Fruit fly (Drosophila melanogaster) whole organism, embryonic: ENCODE measurements around the gene CG7387.

Experiments
- Aef1 ChIP-seq: fragments of 200-800 bp; sonication (Bioruptor generic); IDR thresholded peaks from 3 replicates; pipeline ENCODE4 v1.3.6; 2022; ENCODE audit warnings: missing biosample characterization, missing genetic modification characterization
- Atf3 ChIP-seq: fragments of 200-800 bp; sonication (Bioruptor generic); optimal IDR thresholded peaks from 3 replicates; lab custom pipeline; 2016; ENCODE audit warnings: missing biosample characterization, missing genetic modification characterization
- Bteb2 ChIP-seq: fragments of 200-800 bp; sonication (Bioruptor generic); optimal IDR thresholded peaks from 2 replicates; lab custom pipeline; 2016; ENCODE audit warnings: missing biosample characterization, missing genetic modification characterization
- CG10147 ChIP-seq: fragments of 200-800 bp; sonication (Bioruptor generic); optimal IDR thresholded peaks from 2 replicates; lab custom pipeline; 2019; ENCODE audit warnings: missing biosample characterization, mild to moderate bottlenecking, missing genetic modification characterization, moderate library complexity
- CG10543 ChIP-seq: fragments of 200-800 bp; sonication (Bioruptor generic); optimal IDR thresholded peaks from 3 replicates; lab custom pipeline; 2017; ENCODE audit warnings: missing biosample characterization, mild to moderate bottlenecking, missing genetic modification characterization, moderate library complexity
- CG10565 ChIP-seq: fragments of 200-800 bp; sonication (Bioruptor generic); optimal IDR thresholded peaks from 3 replicates; lab custom pipeline; 2016; ENCODE audit warnings: missing biosample characterization, mild to moderate bottlenecking, missing genetic modification characterization
- CG11085 ChIP-seq: fragments of 200-800 bp; sonication (Bioruptor generic); IDR thresholded peaks from 2 replicates; pipeline ENCODE4 v1.3.6; 2022; ENCODE audit warnings: missing biosample characterization, missing genetic modification characterization
- CG12219 ChIP-seq: fragments of 200-800 bp; sonication (Bioruptor generic); optimal IDR thresholded peaks from 3 replicates; lab custom pipeline; 2018; ENCODE audit warnings: missing biosample characterization, mild to moderate bottlenecking, missing genetic modification characterization
- CG12391 ChIP-seq: fragments of 200-800 bp; sonication (Bioruptor generic); optimal IDR thresholded peaks from 3 replicates; lab custom pipeline; 2018; ENCODE audit warnings: missing biosample characterization, mild to moderate bottlenecking, missing genetic modification characterization, moderate library complexity
- CG15269 ChIP-seq: fragments of 200-800 bp; sonication (Bioruptor generic); optimal IDR thresholded peaks from 2 replicates; lab custom pipeline; 2018; ENCODE audit warnings: missing biosample characterization, mild to moderate bottlenecking, missing genetic modification characterization, moderate library complexity
- CG15696 ChIP-seq: fragments of 200-800 bp; sonication (Bioruptor generic); optimal IDR thresholded peaks from 2 replicates; lab custom pipeline; 2019; ENCODE audit warnings: missing biosample characterization, mild to moderate bottlenecking, missing genetic modification characterization, moderate library complexity
- CG1603 ChIP-seq: fragments of 200-800 bp; sonication (Bioruptor generic); optimal IDR thresholded peaks from 2 replicates; lab custom pipeline; 2019; ENCODE audit warnings: missing biosample characterization, mild to moderate bottlenecking, missing genetic modification characterization, moderate library complexity
- CG1647 ChIP-seq: fragments of 200-800 bp; sonication (Bioruptor generic); optimal IDR thresholded peaks from 3 replicates; lab custom pipeline; 2016; ENCODE audit warnings: missing biosample characterization, missing genetic modification characterization
- CG16815 ChIP-seq: fragments of 200-800 bp; sonication (Bioruptor generic); optimal IDR thresholded peaks from 3 replicates; lab custom pipeline; 2017; ENCODE audit warnings: missing biosample characterization, mild to moderate bottlenecking, missing genetic modification characterization
- CG17912 ChIP-seq: fragments of 200-800 bp; sonication (Bioruptor generic); optimal IDR thresholded peaks from 2 replicates; lab custom pipeline; 2018; ENCODE audit warnings: missing biosample characterization, mild to moderate bottlenecking, missing genetic modification characterization
- CG1792 ChIP-seq: fragments of 200-800 bp; sonication (Bioruptor generic); optimal IDR thresholded peaks from 2 replicates; lab custom pipeline; 2016; ENCODE audit warnings: missing biosample characterization, missing genetic modification characterization
- CG2875 ChIP-seq: fragments of 200-800 bp; sonication (Bioruptor generic); optimal IDR thresholded peaks from 2 replicates; lab custom pipeline; 2017; ENCODE audit warnings: missing biosample characterization, mild to moderate bottlenecking, missing genetic modification characterization, missing genetic modification reagents
- CG32532 ChIP-seq: fragments of 200-800 bp; sonication (Bioruptor generic); IDR thresholded peaks from 2 replicates; pipeline ENCODE4 v1.3.6; 2022; ENCODE audit warnings: missing biosample characterization, missing genetic modification characterization
- CG42726 ChIP-seq: fragments of 200-800 bp; sonication (Bioruptor generic); IDR thresholded peaks from 2 replicates; pipeline ENCODE4 v1.3.6; 2022; ENCODE audit warnings: missing biosample characterization, missing genetic modification characterization; ENCODE audit not compliant: partially characterized antibody
- CG43689 ChIP-seq: fragments of 200-800 bp; sonication (Bioruptor generic); IDR thresholded peaks from 2 replicates; pipeline ENCODE4 v1.3.6; 2022; ENCODE audit warnings: missing biosample characterization, missing genetic modification characterization
- CG6791 ChIP-seq: fragments of 200-800 bp; sonication (Bioruptor generic); IDR thresholded peaks from 3 replicates; pipeline ENCODE4 v1.3.6; 2022; ENCODE audit warnings: missing biosample characterization, missing genetic modification characterization; ENCODE audit not compliant: partially characterized antibody
- CG6854 ChIP-seq: fragments of 200-800 bp; sonication (Bioruptor generic); optimal IDR thresholded peaks from 3 replicates; lab custom pipeline; 2017; ENCODE audit warnings: missing biosample characterization, mild to moderate bottlenecking, missing genetic modification characterization
- CG7963 ChIP-seq: fragments of 200-800 bp; sonication (Bioruptor generic); IDR thresholded peaks from 3 replicates; pipeline ENCODE4 v1.3.6; 2022; ENCODE audit warnings: missing biosample characterization, missing genetic modification characterization; ENCODE audit not compliant: partially characterized antibody
- CG8281 ChIP-seq: fragments of 200-800 bp; sonication (Bioruptor generic); optimal IDR thresholded peaks from 2 replicates; lab custom pipeline; 2018; ENCODE audit warnings: missing biosample characterization, mild to moderate bottlenecking, missing genetic modification characterization, moderate library complexity
- CHES-1-like ChIP-seq: fragments of 200-800 bp; sonication (Bioruptor generic); optimal IDR thresholded peaks from 2 replicates; lab custom pipeline; 2016; ENCODE audit warnings: missing biosample characterization, missing genetic modification characterization
- Fer2 ChIP-seq: fragments of 200-800 bp; sonication (Bioruptor generic); optimal IDR thresholded peaks from 2 replicates; lab custom pipeline; 2018; ENCODE audit warnings: missing biosample characterization, mild to moderate bottlenecking, missing genetic modification characterization, moderate library complexity
- Hr78 ChIP-seq, 2 experiments: fragments of 200-800 bp in 1 of 2; fragments of >200 bp in 1 of 2; sonication (Bioruptor generic) in 1 of 2; optimal IDR thresholded peaks; 2 replicates each; lab custom pipeline; 2017 to 2019; ENCODE audit warnings: missing biosample characterization in 2 of 2, missing genetic modification characterization in 2 of 2, mild to moderate bottlenecking in 1 of 2, moderate library complexity in 1 of 2
- Hsf ChIP-seq: fragments of 200-800 bp; sonication (Bioruptor generic); optimal IDR thresholded peaks from 3 replicates; lab custom pipeline; 2016; ENCODE audit warnings: missing biosample characterization, missing genetic modification characterization
- Med ChIP-seq: fragments of 200-800 bp; sonication (Bioruptor generic); peaks from one replicate; lab custom pipeline; 2016; ENCODE audit warnings: missing biosample characterization, missing genetic modification characterization, mild to moderate bottlenecking, inconsistent platforms, moderate library complexity
- Oaz ChIP-seq: fragments of 200-800 bp; sonication (Bioruptor generic); IDR thresholded peaks from 2 replicates; pipeline ENCODE4 v1.3.6; 2022; ENCODE audit warnings: missing biosample characterization, missing genetic modification characterization
- Six4 ChIP-seq: fragments of 200-800 bp; sonication (Bioruptor generic); optimal IDR thresholded peaks from 2 replicates; lab custom pipeline; 2016; ENCODE audit warnings: missing biosample characterization, missing genetic modification characterization
- ci ChIP-seq: fragments of 200-800 bp; sonication (Bioruptor generic); IDR thresholded peaks from 3 replicates; pipeline ENCODE4 v1.3.6; 2022; ENCODE audit warnings: missing biosample characterization, missing genetic modification characterization
- dpn ChIP-seq, 2 experiments: fragments of 200-800 bp; sonication (Bioruptor generic); optimal IDR thresholded peaks; 3 replicates each; lab custom pipeline; 2016; ENCODE audit warnings: missing biosample characterization in 2 of 2, missing genetic modification characterization in 2 of 2
- fd102C ChIP-seq: fragments of 200-800 bp; sonication (Bioruptor generic); optimal IDR thresholded peaks from 2 replicates; lab custom pipeline; 2018; ENCODE audit warnings: missing biosample characterization, mild to moderate bottlenecking, missing genetic modification characterization, moderate library complexity
- hbn ChIP-seq: fragments of 200-800 bp; sonication (Bioruptor generic); IDR thresholded peaks from 2 replicates; pipeline ENCODE4 v1.3.6; 2022; ENCODE audit warnings: missing biosample characterization, missing genetic modification characterization; ENCODE audit not compliant: partially characterized antibody
- hkb ChIP-seq, 2 experiments: fragments of 200-800 bp in 1 of 2; fragments of >200 bp in 1 of 2; sonication (Bioruptor generic) in 1 of 2; IDR thresholded peaks in 1 of 2; optimal IDR thresholded peaks in 1 of 2; 2 replicates each; pipeline versions ENCODE4 v1.3.6 to Lab custom; 2017 to 2022; ENCODE audit warnings: missing biosample characterization in 1 of 2, missing genetic modification characterization in 1 of 2
- insv ChIP-seq, 2 experiments: fragments of 200-800 bp; sonication (Bioruptor generic); optimal IDR thresholded peaks; 3 replicates each; lab custom pipeline; 2016 to 2018; ENCODE audit warnings: missing biosample characterization in 2 of 2, missing genetic modification characterization in 2 of 2
- jing ChIP-seq: fragments of 200-800 bp; sonication (Bioruptor generic); optimal IDR thresholded peaks from 2 replicates; lab custom pipeline; 2018; ENCODE audit warnings: missing biosample characterization, mild to moderate bottlenecking, missing genetic modification characterization
- lab ChIP-seq: fragments of 200-800 bp; sonication (Bioruptor generic); optimal IDR thresholded peaks from 3 replicates; lab custom pipeline; 2017; ENCODE audit warnings: missing biosample characterization, missing genetic modification characterization, mild to moderate bottlenecking, moderate library complexity, missing genetic modification reagents
- mld ChIP-seq: fragments of 200-800 bp; sonication (Bioruptor generic); IDR thresholded peaks from 3 replicates; pipeline ENCODE4 v1.3.6; 2022; ENCODE audit warnings: missing biosample characterization, missing genetic modification characterization; ENCODE audit not compliant: partially characterized antibody
- nerfin-1 ChIP-seq: fragments of 200-800 bp; sonication (Bioruptor generic); optimal IDR thresholded peaks from 3 replicates; lab custom pipeline; 2019; ENCODE audit warnings: missing biosample characterization, mild to moderate bottlenecking, missing genetic modification characterization, moderate library complexity
- odd ChIP-seq: fragments of 200-800 bp; sonication (Bioruptor generic); optimal IDR thresholded peaks from 2 replicates; lab custom pipeline; 2017; ENCODE audit warnings: missing biosample characterization, mild to moderate bottlenecking, missing genetic modification characterization
- prd ChIP-seq, 3 experiments: fragments of >200 bp in 2 of 3; fragments of 200-800 bp in 1 of 3; sonication (Bioruptor generic) in 1 of 3; optimal IDR thresholded peaks in 2 of 3; IDR thresholded peaks in 1 of 3; 2 replicates in 2 of 3; 3 replicates in 1 of 3; pipeline versions ENCODE4 v1.3.6 to Lab custom; 2017 to 2022; ENCODE audit warnings: missing biosample characterization in 1 of 3, missing genetic modification characterization in 1 of 3
- sima ChIP-seq: fragments of 200-800 bp; sonication (Bioruptor generic); optimal IDR thresholded peaks from 2 replicates; lab custom pipeline; 2016; ENCODE audit warnings: missing biosample characterization, missing genetic modification characterization
- tll ChIP-seq, 2 experiments: fragments of 200-800 bp in 1 of 2; fragments of >200 bp in 1 of 2; sonication (Bioruptor generic) in 1 of 2; optimal IDR thresholded peaks; 2 replicates each; lab custom pipeline; 2017 to 2019; ENCODE audit warnings: missing biosample characterization in 2 of 2, missing genetic modification characterization in 2 of 2, mild to moderate bottlenecking in 1 of 2, moderate library complexity in 1 of 2
- yki ChIP-seq: fragments of >200 bp; optimal IDR thresholded peaks from 3 replicates; lab custom pipeline; 2018

The CG7387 gene

DNA sequence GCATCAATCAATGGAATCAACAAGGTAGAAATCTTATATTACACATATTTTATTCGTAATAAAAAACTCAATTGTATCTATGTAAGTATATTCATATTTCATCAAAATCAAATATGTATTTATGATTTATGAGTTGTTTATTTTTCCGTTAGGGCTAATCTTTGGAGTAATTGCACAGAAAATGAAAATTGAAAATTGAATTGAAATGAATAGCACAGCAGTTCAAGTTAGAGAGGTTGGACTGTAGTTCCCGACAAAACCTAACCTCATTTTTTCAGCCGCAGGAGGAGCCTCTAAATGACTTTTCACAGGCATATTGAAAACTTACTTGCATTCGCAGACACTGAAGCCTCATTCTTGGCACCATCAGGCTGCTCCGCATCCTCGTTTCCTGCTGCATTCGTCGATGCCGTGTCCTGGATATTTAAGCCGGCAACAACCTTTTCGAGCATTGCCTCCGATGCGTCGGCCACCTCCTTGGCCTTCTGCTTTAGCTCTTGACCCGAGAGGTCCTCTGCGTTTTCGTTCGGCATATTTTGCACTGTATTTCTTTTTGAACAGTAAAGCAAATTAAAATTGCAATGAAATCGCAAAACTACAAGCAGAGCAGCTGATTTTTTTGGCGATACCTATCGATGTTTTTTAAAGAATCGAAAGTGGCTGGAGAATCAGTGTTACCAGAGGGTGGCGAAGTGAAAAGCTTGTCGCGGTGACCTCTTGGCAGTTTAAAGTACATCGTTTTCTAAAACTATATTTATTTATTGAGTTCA is 14.9 kb downstream of the CG7387 start, which contains the start of gene Nmt (continued):
- TF ChIP-seq mld (GFP tag; lab: Robert Waterston, UW): peak; percentile 62; the same call in 1 of the 3 replicates
- TF ChIP-seq jing: no peak
- peak; percentile 33 for TF ChIP-seq CG1603 (tag; lab: Kevin White, UChicago)
- 0 out of 2 replicates have a peak, but pooled peaks have one; percentile 36 for TF ChIP-seq CG43689 (GFP tag; lab: Robert Waterston, UW)
- TF ChIP-seq lab (GFP tag; lab: Kevin White, UChicago): no peak
- peak; percentile 3 for TF ChIP-seq CHES-1-like (GFP tag; lab: Kevin White, UChicago)
- TF ChIP-seq CG12219 (GFP tag; lab: Kevin White, UChicago): no peak
- TF ChIP-seq Med (GFP tag; lab: Kevin White, UChicago): peak; percentile 79
- TF ChIP-seq CG42726 (GFP tag; lab: Robert Waterston, UW): peak; percentile 35; the same call in 1 of the 2 replicates
- no peak for TF ChIP-seq CG1647 (GFP tag; lab: Kevin White, UChicago)
- no peak for TF ChIP-seq Bteb2 (GFP tag; lab: Kevin White, UChicago)
- no peak for TF ChIP-seq CG15269 (tag; lab: Kevin White, UChicago)
- no peak for TF ChIP-seq CG10565 (GFP tag; lab: Kevin White, UChicago)
- no peak for TF ChIP-seq yki (lab: Kevin White, UChicago)
- peak; percentile 55 for TF ChIP-seq Aef1 (GFP tag; lab: Robert Waterston, UW)
- no peak for TF ChIP-seq CG16815 (GFP tag; lab: Kevin White, UChicago)
- no peak for TF ChIP-seq prd (optimal IDR thresholded peaks at IDR 0.05; lab: Kevin White, UChicago)
- peak; percentile 51; the same call in 1 of the 3 replicates for TF ChIP-seq prd (GFP tag; IDR thresholded peaks at IDR 0.05; lab: Robert Waterston, UW)
- peak; percentile 64 for TF ChIP-seq CG32532 (GFP tag; lab: Robert Waterston, UW)
- TF ChIP-seq CG1792: no peak
- no peak for TF ChIP-seq Fer2 (tag; lab: Kevin White, UChicago)
- no peak for TF ChIP-seq nerfin-1 (tag; lab: Kevin White, UChicago)
- no peak for TF ChIP-seq CG2875
- no peak for TF ChIP-seq odd (GFP tag; lab: Kevin White, UChicago)
- TF ChIP-seq CG8281 (tag; lab: Kevin White, UChicago): no peak
- no peak for TF ChIP-seq fd102C (GFP tag; lab: Kevin White, UChicago)
- TF ChIP-seq CG11085 (GFP tag; lab: Robert Waterston, UW): no peak
- TF ChIP-seq Six4 (GFP tag; lab: Kevin White, UChicago): no peak
- peak; percentile 72 for TF ChIP-seq CG7963
- peak in 1 of 2 experiments; percentile 26 for TF ChIP-seq dpn (GFP tag; optimal IDR thresholded peaks at IDR 0.05; lab: Kevin White, UChicago)
- no peak for TF ChIP-seq CG10147 (GFP tag; lab: Kevin White, UChicago)
- TF ChIP-seq CG10543 (GFP tag; lab: Kevin White, UChicago): no peak
- TF ChIP-seq CG6854 (GFP tag; lab: Kevin White, UChicago): no peak
- no peak for TF ChIP-seq Oaz (GFP tag; lab: Robert Waterston, UW)
- peak; percentile 86 for TF ChIP-seq hbn (GFP tag; lab: Robert Waterston, UW)
- peak; percentile 64; the same call in 1 of the 3 replicates for TF ChIP-seq ci (GFP tag; lab: Robert Waterston, UW)
- no peak for TF ChIP-seq hkb (optimal IDR thresholded peaks at IDR 0.05; lab: Kevin White, UChicago)
- 0 out of 2 replicates have a peak, but pooled peaks have one; percentile 26 for TF ChIP-seq hkb (GFP tag; IDR thresholded peaks at IDR 0.05; lab: Robert Waterston, UW)
- TF ChIP-seq tll (GFP tag; optimal IDR thresholded peaks at IDR 0.05; lab: Kevin White, UChicago): no peak
- TF ChIP-seq Hsf (GFP tag; lab: Kevin White, UChicago): peak; percentile 30
- no peak for TF ChIP-seq CG15696 (tag; lab: Kevin White, UChicago)
- no peak for TF ChIP-seq CG17912
- TF ChIP-seq CG6791: peak; percentile 88
- peak; percentile 22 for TF ChIP-seq CG12391 (tag; lab: Kevin White, UChicago)
- no peak for TF ChIP-seq insv (GFP tag; optimal IDR thresholded peaks at IDR 0.05; lab: Kevin White, UChicago)
- TF ChIP-seq Atf3 (GFP tag; lab: Kevin White, UChicago): no peak
- TF ChIP-seq Hr78 (GFP tag; optimal IDR thresholded peaks at IDR 0.05; lab: Kevin White, UChicago): peak in 1 of 2 experiments; percentile 18
- TF ChIP-seq sima (GFP tag; lab: Kevin White, UChicago): no peak
